Fruit fly (Drosophila melanogaster) whole organism, embryonic: Measurements from ENCODE around the gene CG6034.
A peak's percentile ranks its signal among the peaks of the same experiment; 100 is the strongest.

Source experiments
- Abd-B ChIP-seq: fragments of 200-800 bp; sonication (Bioruptor generic); optimal IDR thresholded peaks from 2 replicates; lab custom pipeline; 2018; ENCODE audit warnings: missing biosample characterization, mild to moderate bottlenecking, missing genetic modification characterization, moderate library complexity
- Bteb2 ChIP-seq: fragments of 200-800 bp; sonication (Bioruptor generic); optimal IDR thresholded peaks from 2 replicates; lab custom pipeline; 2016; ENCODE audit warnings: missing biosample characterization, missing genetic modification characterization
- CG10209 ChIP-seq: fragments of 200-800 bp; sonication (Bioruptor generic); optimal IDR thresholded peaks from 3 replicates; lab custom pipeline; 2017; ENCODE audit warnings: missing biosample characterization, mild to moderate bottlenecking, missing genetic modification characterization, missing genetic modification reagents
- CG10431 ChIP-seq: fragments of 200-800 bp; sonication (Bioruptor generic); optimal IDR thresholded peaks from 3 replicates; lab custom pipeline; 2018; ENCODE audit warnings: missing biosample characterization, mild to moderate bottlenecking, missing genetic modification characterization
- CG10543 ChIP-seq: fragments of 200-800 bp; sonication (Bioruptor generic); optimal IDR thresholded peaks from 3 replicates; lab custom pipeline; 2017; ENCODE audit warnings: missing biosample characterization, mild to moderate bottlenecking, missing genetic modification characterization, moderate library complexity
- CG11247 ChIP-seq: fragments of 200-800 bp; sonication (Bioruptor generic); IDR thresholded peaks from 2 replicates; pipeline ENCODE4 v1.3.6; 2022; ENCODE audit warnings: missing biosample characterization, missing genetic modification characterization
- CG13775 ChIP-seq: fragments of 200-800 bp; sonication (Bioruptor generic); optimal IDR thresholded peaks from 3 replicates; lab custom pipeline; 2017; ENCODE audit warnings: missing biosample characterization, mild to moderate bottlenecking, missing genetic modification characterization
- CG13894 ChIP-seq: fragments of 200-800 bp; sonication (Bioruptor generic); optimal IDR thresholded peaks from 3 replicates; lab custom pipeline; 2018; ENCODE audit warnings: missing biosample characterization, mild to moderate bottlenecking, missing genetic modification characterization, moderate library complexity
- CG14050 ChIP-seq: fragments of 200-800 bp; sonication (Bioruptor generic); IDR thresholded peaks from 3 replicates; pipeline ENCODE4 v1.3.6; 2022; ENCODE audit warnings: missing biosample characterization, missing genetic modification characterization
- CG15011 ChIP-seq: fragments of 200-800 bp; sonication (Bioruptor generic); optimal IDR thresholded peaks from 3 replicates; lab custom pipeline; 2018; ENCODE audit warnings: missing biosample characterization, mild to moderate bottlenecking, missing genetic modification characterization
- CG15073 ChIP-seq: fragments of 200-800 bp; sonication (Bioruptor generic); optimal IDR thresholded peaks from 2 replicates; lab custom pipeline; 2016; ENCODE audit warnings: missing biosample characterization, missing genetic modification characterization
- CG15479 ChIP-seq: fragments of 200-800 bp; sonication (Bioruptor generic); optimal IDR thresholded peaks from 3 replicates; lab custom pipeline; 2019; ENCODE audit warnings: missing biosample characterization, mild to moderate bottlenecking, missing genetic modification characterization, moderate library complexity
- CG16779 ChIP-seq: fragments of 200-800 bp; sonication (Bioruptor generic); IDR thresholded peaks from 2 replicates; pipeline ENCODE4 v1.3.6; 2022; ENCODE audit warnings: missing biosample characterization, missing genetic modification characterization
- CG17328 ChIP-seq: fragments of 200-800 bp; sonication (Bioruptor generic); IDR thresholded peaks from 2 replicates; pipeline ENCODE4 v1.3.6; 2022; ENCODE audit warnings: missing biosample characterization, missing genetic modification characterization
- CG18011 ChIP-seq: fragments of 200-800 bp; sonication (Bioruptor generic); optimal IDR thresholded peaks from 2 replicates; lab custom pipeline; 2017; ENCODE audit warnings: missing biosample characterization, missing genetic modification characterization, mild to moderate bottlenecking, moderate library complexity, missing genotype
- CG18262 ChIP-seq: fragments of 200-800 bp; optimal IDR thresholded peaks from 3 replicates; lab custom pipeline; 2019; ENCODE audit warnings: missing biosample characterization, mild to moderate bottlenecking, missing genetic modification characterization, moderate library complexity
- CG1832 ChIP-seq: fragments of 200-800 bp; sonication (Bioruptor generic); optimal IDR thresholded peaks from 2 replicates; lab custom pipeline; 2017; ENCODE audit warnings: missing biosample characterization, mild to moderate bottlenecking, missing genetic modification characterization, inconsistent platforms
- CG18764 ChIP-seq: fragments of 200-800 bp; sonication (Bioruptor generic); optimal IDR thresholded peaks from 3 replicates; lab custom pipeline; 2016; ENCODE audit warnings: missing biosample characterization, missing genetic modification characterization
- CG2202 ChIP-seq: fragments of 200-800 bp; sonication (Bioruptor generic); optimal IDR thresholded peaks from 2 replicates; lab custom pipeline; 2018; ENCODE audit warnings: missing biosample characterization, mild to moderate bottlenecking, missing genetic modification characterization
- CG2678 ChIP-seq: fragments of 200-800 bp; sonication (Bioruptor generic); optimal IDR thresholded peaks from 3 replicates; lab custom pipeline; 2019; ENCODE audit warnings: missing biosample characterization, mild to moderate bottlenecking, missing genetic modification characterization, moderate library complexity
- CG4730 ChIP-seq: fragments of 200-800 bp; sonication (Bioruptor generic); IDR thresholded peaks from 2 replicates; pipeline ENCODE4 v1.3.6; 2022; ENCODE audit warnings: missing biosample characterization, missing genetic modification characterization
- CG5953 ChIP-seq: fragments of 200-800 bp; sonication (Bioruptor generic); IDR thresholded peaks from 2 replicates; pipeline ENCODE4 v1.3.6; 2022; ENCODE audit warnings: missing biosample characterization, missing genetic modification characterization
- CG8944 ChIP-seq: fragments of 200-800 bp; sonication (Bioruptor generic); optimal IDR thresholded peaks from 3 replicates; lab custom pipeline; 2016; ENCODE audit warnings: missing biosample characterization, missing genetic modification characterization
- CG9727 ChIP-seq: fragments of 200-800 bp; sonication (Bioruptor generic); optimal IDR thresholded peaks from 3 replicates; lab custom pipeline; 2017; ENCODE audit warnings: missing biosample characterization, mild to moderate bottlenecking, missing genetic modification characterization
- Deaf1 ChIP-seq: fragments of 200-800 bp; optimal IDR thresholded peaks from 3 replicates; lab custom pipeline; 2019; ENCODE audit warnings: missing biosample characterization, mild to moderate bottlenecking, missing genetic modification characterization, moderate library complexity
- Fer3 ChIP-seq: fragments of 200-800 bp; sonication (Bioruptor generic); optimal IDR thresholded peaks from 2 replicates; lab custom pipeline; 2018; ENCODE audit warnings: missing biosample characterization, mild to moderate bottlenecking, missing genetic modification characterization, moderate library complexity
- GATAe ChIP-seq: fragments of 200-800 bp; sonication (Bioruptor generic); conservative IDR thresholded peaks from 2 replicates; pipeline ENCODE4 v1.3.6; 2022; ENCODE audit warnings: missing biosample characterization, missing genetic modification characterization
- HmgD ChIP-seq: fragments of 200-800 bp; sonication (Bioruptor generic); optimal IDR thresholded peaks from 3 replicates; lab custom pipeline; 2016; ENCODE audit warnings: missing biosample characterization, missing genetic modification characterization
- Hmr ChIP-seq: fragments of 200-800 bp; sonication (Bioruptor generic); optimal IDR thresholded peaks from 3 replicates; lab custom pipeline; 2017; ENCODE audit warnings: mild to moderate bottlenecking, missing biosample characterization, missing genetic modification reagents, missing genetic modification characterization
- Kr ChIP-seq: fragments of 200-800 bp; sonication (Bioruptor generic); optimal IDR thresholded peaks from 2 replicates; lab custom pipeline; 2017; ENCODE audit warnings: missing biosample characterization, mild to moderate bottlenecking, missing genetic modification characterization
- MESR4 ChIP-seq: fragments of 200-800 bp; sonication (Bioruptor generic); optimal IDR thresholded peaks from 2 replicates; lab custom pipeline; 2018; ENCODE audit warnings: missing biosample characterization, mild to moderate bottlenecking, missing genetic modification characterization, moderate library complexity
- Max ChIP-seq: fragments of 200-800 bp; sonication (Bioruptor generic); optimal IDR thresholded peaks from 2 replicates; lab custom pipeline; 2016; ENCODE audit warnings: missing biosample characterization, mild to moderate bottlenecking, missing genetic modification characterization
- NC2α ChIP-seq: fragments of 200-800 bp; sonication (Bioruptor generic); optimal IDR thresholded peaks from 2 replicates; lab custom pipeline; 2016; ENCODE audit warnings: missing biosample characterization, missing genetic modification characterization
- Poxn ChIP-seq: fragments of 200-800 bp; sonication (Bioruptor generic); IDR thresholded peaks from 2 replicates; pipeline ENCODE4 v1.3.6; 2022; ENCODE audit warnings: missing biosample characterization, missing genetic modification characterization
- Sin3A ChIP-seq: fragments of >200 bp; optimal IDR thresholded peaks from 2 replicates; lab custom pipeline; 2018
- aop ChIP-seq: fragments of 200-800 bp; sonication (Bioruptor generic); IDR thresholded peaks from 2 replicates; pipeline ENCODE4 v1.3.6; 2022; ENCODE audit warnings: missing biosample characterization, missing genetic modification characterization
- br ChIP-seq: fragments of >200 bp; optimal IDR thresholded peaks from 2 replicates; lab custom pipeline; 2017
- cad ChIP-seq: fragments of >200 bp; optimal IDR thresholded peaks from 2 replicates; lab custom pipeline; 2017; ENCODE audit warnings: missing biosample characterization, missing genetic modification characterization
- caup ChIP-seq: fragments of 200-800 bp; sonication (Bioruptor generic); optimal IDR thresholded peaks from 3 replicates; lab custom pipeline; 2017; ENCODE audit warnings: missing biosample characterization, mild to moderate bottlenecking, missing genetic modification characterization, moderate library complexity; ENCODE audit not compliant: severe bottlenecking
- chn ChIP-seq: fragments of 200-800 bp; sonication (Bioruptor generic); optimal IDR thresholded peaks from 2 replicates; lab custom pipeline; 2016; ENCODE audit warnings: missing biosample characterization, missing genetic modification characterization
- da ChIP-seq: fragments of 200-800 bp; sonication (Bioruptor generic); optimal IDR thresholded peaks from 2 replicates; lab custom pipeline; 2016; ENCODE audit warnings: missing biosample characterization, missing genetic modification characterization
- ems ChIP-seq: fragments of 200-800 bp; sonication (Bioruptor generic); optimal IDR thresholded peaks from 3 replicates; lab custom pipeline; 2016; ENCODE audit warnings: missing biosample characterization, missing genetic modification characterization
- gcm2 ChIP-seq: fragments of 200-800 bp; sonication (Bioruptor generic); optimal IDR thresholded peaks from 2 replicates; lab custom pipeline; 2016; ENCODE audit warnings: missing biosample characterization, missing genetic modification characterization
- kay ChIP-seq: fragments of 200-800 bp; sonication (Bioruptor generic); optimal IDR thresholded peaks from 2 replicates; lab custom pipeline; 2016; ENCODE audit warnings: missing biosample characterization, missing genetic modification characterization
- lab ChIP-seq: fragments of 200-800 bp; sonication (Bioruptor generic); optimal IDR thresholded peaks from 3 replicates; lab custom pipeline; 2017; ENCODE audit warnings: missing biosample characterization, missing genetic modification characterization, mild to moderate bottlenecking, moderate library complexity, missing genetic modification reagents
- lov ChIP-seq, 2 experiments: fragments of 200-800 bp in 1 of 2; fragments of >200 bp in 1 of 2; sonication (Bioruptor generic) in 1 of 2; IDR thresholded peaks in 1 of 2; optimal IDR thresholded peaks in 1 of 2; 2 replicates in 1 of 2; 3 replicates in 1 of 2; pipeline versions ENCODE4 v1.3.6 to Lab custom; 2017 to 2022; ENCODE audit warnings: missing biosample characterization in 1 of 2, missing genetic modification characterization in 1 of 2
- nau ChIP-seq: fragments of 200-800 bp; sonication (Bioruptor generic); optimal IDR thresholded peaks from 3 replicates; lab custom pipeline; 2017; ENCODE audit warnings: missing biosample characterization, mild to moderate bottlenecking, missing genetic modification characterization, missing genetic modification reagents
- pum ChIP-seq: fragments of 200-800 bp; sonication (Bioruptor generic); optimal IDR thresholded peaks from 2 replicates; lab custom pipeline; 2016; ENCODE audit warnings: missing biosample characterization, missing genetic modification characterization
- salm ChIP-seq: fragments of 200-800 bp; sonication (Bioruptor generic); optimal IDR thresholded peaks from 2 replicates; lab custom pipeline; 2018; ENCODE audit warnings: missing biosample characterization, mild to moderate bottlenecking, missing genetic modification characterization
- sens ChIP-seq: fragments of 200-800 bp; sonication (Bioruptor generic); peaks from one replicate; lab custom pipeline; 2016; ENCODE audit warnings: missing biosample characterization, missing genetic modification characterization
- slou ChIP-seq: fragments of 200-800 bp; sonication (Bioruptor generic); optimal IDR thresholded peaks from 3 replicates; lab custom pipeline; 2016; ENCODE audit warnings: missing biosample characterization, missing genetic modification characterization
- tap ChIP-seq: fragments of 200-800 bp; optimal IDR thresholded peaks from 3 replicates; lab custom pipeline; 2019; ENCODE audit warnings: missing biosample characterization, mild to moderate bottlenecking, missing genetic modification characterization, moderate library complexity

CG6034 gene

dm6 chr3L:17740471-17740870 lies 6.2 kb downstream of the CG6034 start, which contains the start of gene CG7460 (continued):
- TF ChIP-seq CG14050 (GFP tag; lab: Robert Waterston, UW), result no peak
- TF ChIP-seq CG16779 (GFP tag; lab: Robert Waterston, UW), result no peak
- no peak for TF ChIP-seq cad (GFP tag; lab: Kevin White, UChicago)
- TF ChIP-seq CG5953, result no peak
- no peak for TF ChIP-seq Bteb2
- TF ChIP-seq Hmr (GFP tag; lab: Kevin White, UChicago), result peak; percentile 10
- peak; percentile 61 for TF ChIP-seq Deaf1
- TF ChIP-seq CG4730 (GFP tag; lab: Robert Waterston, UW), result no peak
- no peak for TF ChIP-seq CG18764 (GFP tag; lab: Kevin White, UChicago)
- peak; percentile 22 for TF ChIP-seq nau
- TF ChIP-seq pum, result no peak
- TF ChIP-seq GATAe (GFP tag; lab: Robert Waterston, UW), result peak; percentile 43; the same call in 1 of the 2 replicates
- no peak for TF ChIP-seq Max
- no peak for TF ChIP-seq MESR4 (GFP tag; lab: Kevin White, UChicago)
- no peak for TF ChIP-seq CG11247 (GFP tag; lab: Robert Waterston, UW)
- no peak for TF ChIP-seq da (GFP tag; lab: Kevin White, UChicago)
- no peak for TF ChIP-seq ems (GFP tag; lab: Kevin White, UChicago)
- TF ChIP-seq lab (GFP tag; lab: Kevin White, UChicago), result peak; percentile 44
- TF ChIP-seq CG10209 (GFP tag; lab: Kevin White, UChicago), result no peak
- TF ChIP-seq CG10543 (GFP tag; lab: Kevin White, UChicago), result no peak
- peak; percentile 23 for TF ChIP-seq salm (tag; lab: Kevin White, UChicago)
- no peak for TF ChIP-seq CG2202 (tag; lab: Kevin White, UChicago)
- TF ChIP-seq gcm2, result no peak
- TF ChIP-seq CG13775 (GFP tag; lab: Kevin White, UChicago), result no peak
- TF ChIP-seq Abd-B (GFP tag; lab: Kevin White, UChicago), result no peak
- TF ChIP-seq caup (GFP tag; lab: Kevin White, UChicago), result no peak
- no peak for TF ChIP-seq Poxn (GFP tag; lab: Robert Waterston, UW)
- TF ChIP-seq CG1832 (GFP tag; lab: Kevin White, UChicago), result no peak
- peak; percentile 57 for TF ChIP-seq CG15479 (GFP tag; lab: Kevin White, UChicago)
- no peak for TF ChIP-seq CG13894
- TF ChIP-seq CG18011 (GFP tag; lab: Kevin White, UChicago), result no peak
- TF ChIP-seq aop (GFP tag; lab: Robert Waterston, UW), result no peak
- peak; percentile 31 for TF ChIP-seq CG2678
- TF ChIP-seq CG17328 (GFP tag; lab: Robert Waterston, UW), result no peak
- no peak for TF ChIP-seq kay
- no peak for TF ChIP-seq CG9727 (GFP tag; lab: Kevin White, UChicago)
- no peak for TF ChIP-seq CG8944 (GFP tag; lab: Kevin White, UChicago)
- no peak for TF ChIP-seq CG15073
- TF ChIP-seq slou (GFP tag; lab: Kevin White, UChicago), result no peak
- no peak for TF ChIP-seq Sin3A (lab: Kevin White, UChicago)
- TF ChIP-seq tap (tag; lab: Kevin White, UChicago), result no peak
- TF ChIP-seq CG18262 (tag; lab: Kevin White, UChicago), result no peak
- TF ChIP-seq CG15011 (GFP tag; lab: Kevin White, UChicago), result no peak
- TF ChIP-seq chn (GFP tag; lab: Kevin White, UChicago), result no peak
- TF ChIP-seq br (lab: Kevin White, UChicago), result no peak
- no peak for TF ChIP-seq Kr (GFP tag; lab: Kevin White, UChicago)
- no peak for TF ChIP-seq NC2α (GFP tag; lab: Kevin White, UChicago)
- TF ChIP-seq CG10431, result no peak
- no peak for TF ChIP-seq HmgD (GFP tag; lab: Kevin White, UChicago)
- TF ChIP-seq Fer3 (tag; lab: Kevin White, UChicago), result no peak
- peak; percentile 50 for TF ChIP-seq sens
- no peak for TF ChIP-seq lov (optimal IDR thresholded peaks at IDR 0.05; lab: Kevin White, UChicago)
- no peak for TF ChIP-seq lov (GFP tag; IDR thresholded peaks at IDR 0.05; lab: Robert Waterston, UW)
